Worm (Caenorhabditis elegans) whole organism, L4 larva: ENCODE results near the gene R09E10.1.
A peak's percentile ranks its signal among the peaks of the same experiment; 100 is the strongest.
"Not testable (repeated sequence)": the region's sequence is repeated elsewhere in the genome, so short reads cannot be mapped to it uniquely, and the experiment has no call there.

Experiments
- D1046.2 ChIP-seq: fragments of 200-800 bp; sonication (Bioruptor generic); IDR thresholded peaks from 2 replicates; pipeline ENCODE4 v1.3.6; 2022; ENCODE audit warnings: missing genetic modification characterization, missing compliant biosample characterization
- F26F4.8 ChIP-seq: fragments of 200-800 bp; sonication (Bioruptor generic); conservative IDR thresholded peaks from 2 replicates; pipeline ENCODE4 v1.3.6; 2022; ENCODE audit warnings: missing genetic modification characterization, missing compliant biosample characterization
- F37D6.2 ChIP-seq: sonication (generic microtip); optimal IDR thresholded peaks from 2 replicates; lab custom pipeline; 2016; ENCODE audit warnings: mild to moderate bottlenecking, missing genetic modification characterization, missing compliant biosample characterization
- F49E8.2 ChIP-seq: sonication (generic microtip); optimal IDR thresholded peaks from 2 replicates; lab custom pipeline; 2016; ENCODE audit warnings: missing compliant biosample characterization, mild to moderate bottlenecking, missing genetic modification characterization, borderline replicate concordance
- T26A8.4 ChIP-seq: fragments of 200-800 bp; sonication (Bioruptor generic); IDR thresholded peaks from 2 replicates; pipeline ENCODE4 v1.3.6; 2022; ENCODE audit warnings: missing genetic modification characterization, missing compliant biosample characterization
- Y48G9A.11 ChIP-seq: fragments of 200-800 bp; sonication (Bioruptor generic); IDR thresholded peaks from 2 replicates; pipeline ENCODE4 v1.3.6; 2022; ENCODE audit warnings: missing genetic modification reagents, missing genetic modification characterization, missing compliant biosample characterization
- aly-2 ChIP-seq: sonication (generic microtip); optimal IDR thresholded peaks from 2 replicates; lab custom pipeline; 2018; ENCODE audit warnings: missing biosample characterization, missing genetic modification characterization
- arid-1 ChIP-seq: fragments of 200-800 bp; sonication (Bioruptor generic); conservative IDR thresholded peaks from 2 replicates; pipeline ENCODE4 v1.3.6; 2022; ENCODE audit warnings: missing genetic modification reagents, missing genetic modification characterization, missing compliant biosample characterization
- ceh-28 ChIP-seq: fragments of 150-350 bp; optimal IDR thresholded peaks from 2 replicates; lab custom pipeline; 2014; ENCODE audit warnings: missing biosample characterization, missing genetic modification reagents, missing genetic modification characterization
- ceh-44 ChIP-seq: fragments of 200-800 bp; sonication (Bioruptor generic); IDR thresholded peaks from 2 replicates; pipeline ENCODE4 v1.3.6; 2022; ENCODE audit warnings: missing genetic modification reagents, missing genetic modification characterization, missing compliant biosample characterization
- ceh-62 ChIP-seq: sonication (generic microtip); optimal IDR thresholded peaks from 2 replicates; lab custom pipeline; 2017; ENCODE audit warnings: missing biosample characterization, missing genetic modification characterization
- ceh-82 ChIP-seq: sonication (generic microtip); optimal IDR thresholded peaks from 2 replicates; lab custom pipeline; 2017; ENCODE audit warnings: missing biosample characterization, missing genetic modification characterization
- ces-1 ChIP-seq: fragments of 150-350 bp; sonication (generic microtip); optimal IDR thresholded peaks from 4 replicates; lab custom pipeline; 2014; ENCODE audit warnings: missing biosample characterization, missing genetic modification reagents, missing genetic modification characterization
- cey-2 ChIP-seq: sonication (generic microtip); optimal IDR thresholded peaks from 3 replicates; lab custom pipeline; 2017; ENCODE audit warnings: missing genetic modification characterization, mild to moderate bottlenecking, missing compliant biosample characterization, antibody characterized with exemption, borderline replicate concordance; ENCODE audit not compliant: insufficient read depth
- ctbp-1 ChIP-seq: fragments of 200-800 bp; sonication (Bioruptor generic); IDR thresholded peaks from 2 replicates; pipeline ENCODE4 v1.3.6; 2022; ENCODE audit warnings: missing genetic modification reagents, missing genetic modification characterization, missing compliant biosample characterization
- daf-19 ChIP-seq: fragments of 200-800 bp; sonication (Bioruptor generic); conservative IDR thresholded peaks from 2 replicates; pipeline ENCODE4 v1.3.6; 2022; ENCODE audit warnings: missing genetic modification characterization, missing compliant biosample characterization
- dmd-8 ChIP-seq: fragments of 200-800 bp; sonication (Bioruptor generic); IDR thresholded peaks from 2 replicates; pipeline ENCODE4 v1.3.6; 2022; ENCODE audit warnings: missing genetic modification characterization, missing compliant biosample characterization
- egl-43 ChIP-seq: fragments of 200-800 bp; sonication (Bioruptor generic); IDR thresholded peaks from 2 replicates; pipeline ENCODE4 v1.3.6; 2022; ENCODE audit warnings: missing genetic modification reagents, missing genetic modification characterization, missing compliant biosample characterization
- fos-1 ChIP-seq: fragments of 150-350 bp; optimal IDR thresholded peaks from 2 replicates; lab custom pipeline; 2014; ENCODE audit warnings: missing biosample characterization, missing genetic modification characterization
- hlh-30 ChIP-seq: sonication (generic microtip); optimal IDR thresholded peaks from 2 replicates; lab custom pipeline; 2017; ENCODE audit warnings: antibody characterized with exemption, mild to moderate bottlenecking, missing genetic modification characterization, missing compliant biosample characterization; ENCODE audit not compliant: insufficient read depth
- hmg-1.1 ChIP-seq: fragments of 200-800 bp; sonication (Bioruptor generic); IDR thresholded peaks from 2 replicates; pipeline ENCODE4 v1.3.6; 2022; ENCODE audit warnings: missing genetic modification reagents, missing genetic modification characterization, missing compliant biosample characterization
- lim-7 ChIP-seq: fragments of 200-800 bp; sonication (Bioruptor generic); IDR thresholded peaks from 2 replicates; pipeline ENCODE4 v1.3.6; 2022; ENCODE audit warnings: missing genetic modification characterization, missing compliant biosample characterization
- lin-29 ChIP-seq: fragments of 200-800 bp; sonication (Bioruptor generic); IDR thresholded peaks from 2 replicates; pipeline ENCODE4 v1.3.6; 2022; ENCODE audit warnings: missing genetic modification reagents, missing genetic modification characterization, missing compliant biosample characterization
- lin-38 ChIP-seq: fragments of 200-800 bp; sonication (Bioruptor generic); IDR thresholded peaks from 2 replicates; pipeline ENCODE4 v1.3.6; 2022; ENCODE audit warnings: missing genetic modification reagents, missing genetic modification characterization, missing compliant biosample characterization
- mdt-29 ChIP-seq: fragments of 200-800 bp; sonication (Bioruptor generic); IDR thresholded peaks from 2 replicates; pipeline ENCODE4 v1.3.6; 2022; ENCODE audit warnings: missing genetic modification reagents, missing genetic modification characterization, missing compliant biosample characterization
- mxl-3 ChIP-seq: fragments of 200-800 bp; sonication (Bioruptor generic); optimal IDR thresholded peaks from 2 replicates; lab custom pipeline; 2018; ENCODE audit warnings: mild to moderate bottlenecking, missing genetic modification characterization, missing compliant biosample characterization
- nhr-25 ChIP-seq: sonication (generic microtip); optimal IDR thresholded peaks from 2 replicates; lab custom pipeline; 2017; ENCODE audit warnings: missing genetic modification characterization, mild to moderate bottlenecking, missing compliant biosample characterization, antibody characterized with exemption, moderate library complexity, borderline replicate concordance; ENCODE audit not compliant: insufficient read depth
- nhr-41 ChIP-seq: fragments of 200-800 bp; sonication (Bioruptor generic); IDR thresholded peaks from 2 replicates; pipeline ENCODE4 v1.3.6; 2022; ENCODE audit warnings: missing genetic modification reagents, missing genetic modification characterization, missing compliant biosample characterization
- nhr-6 ChIP-seq: fragments of 150-350 bp; optimal IDR thresholded peaks from 2 replicates; lab custom pipeline; 2014; ENCODE audit warnings: missing biosample characterization, missing genetic modification characterization
- pha-4 ChIP-seq, 2 experiments: fragments of 150-350 bp in 1 of 2; fragments of 200-800 bp in 1 of 2; sonication (Bioruptor generic) in 1 of 2; IDR thresholded peaks in 1 of 2; optimal IDR thresholded peaks in 1 of 2; 2 replicates each; pipeline versions ENCODE4 v1.3.6 to Lab custom; 2014 to 2022; ENCODE audit warnings: missing genetic modification characterization in 2 of 2, missing genetic modification reagents in 2 of 2, missing biosample characterization in 1 of 2, missing compliant biosample characterization in 1 of 2
- php-3 ChIP-seq: fragments of 200-800 bp; sonication (Bioruptor generic); IDR thresholded peaks from 2 replicates; pipeline ENCODE4 v1.3.6; 2022; ENCODE audit warnings: missing genetic modification reagents, missing genetic modification characterization, missing compliant biosample characterization
- pqm-1 ChIP-seq: sonication (generic microtip); optimal IDR thresholded peaks from 2 replicates; lab custom pipeline; 2017; ENCODE audit warnings: missing biosample characterization, missing genetic modification characterization
- set-16 ChIP-seq: fragments of 200-800 bp; sonication (Bioruptor generic); IDR thresholded peaks from 2 replicates; pipeline ENCODE4 v1.3.6; 2022; ENCODE audit warnings: missing genetic modification reagents, missing genetic modification characterization, missing compliant biosample characterization
- skn-1 ChIP-seq: fragments of 150-350 bp; optimal IDR thresholded peaks from 2 replicates; lab custom pipeline; 2014; ENCODE audit warnings: missing biosample characterization, missing genetic modification characterization
- snpc-1.2 ChIP-seq: fragments of 200-800 bp; sonication (Bioruptor generic); IDR thresholded peaks from 2 replicates; pipeline ENCODE4 v1.3.6; 2022; ENCODE audit warnings: missing genetic modification reagents, missing genetic modification characterization, missing compliant biosample characterization
- unc-62 ChIP-seq, 3 experiments: fragments of 150-350 bp in 1 of 3; sonication (generic microtip); optimal IDR thresholded peaks in 2 of 3; peaks in 1 of 3; 1 replicate in 1 of 3; 2 replicates in 2 of 3; lab custom pipeline; 2014 to 2017; ENCODE audit warnings: missing biosample characterization in 3 of 3, missing genetic modification characterization in 3 of 3, missing genetic modification reagents in 3 of 3, missing genotype in 1 of 3
- vab-7 ChIP-seq: fragments of 200-800 bp; sonication (Bioruptor generic); IDR thresholded peaks from 2 replicates; pipeline ENCODE4 v1.3.6; 2022; ENCODE audit warnings: missing genetic modification reagents, missing genetic modification characterization, missing compliant biosample characterization
- ztf-11 ChIP-seq: fragments of 150-350 bp; optimal IDR thresholded peaks from 2 replicates; lab custom pipeline; 2014; ENCODE audit warnings: missing biosample characterization, missing genetic modification characterization
- ztf-7 ChIP-seq: fragments of 150-350 bp; optimal IDR thresholded peaks from 2 replicates; lab custom pipeline; 2014; ENCODE audit warnings: missing biosample characterization, missing genetic modification characterization

Gene R09E10.1

DNA sequence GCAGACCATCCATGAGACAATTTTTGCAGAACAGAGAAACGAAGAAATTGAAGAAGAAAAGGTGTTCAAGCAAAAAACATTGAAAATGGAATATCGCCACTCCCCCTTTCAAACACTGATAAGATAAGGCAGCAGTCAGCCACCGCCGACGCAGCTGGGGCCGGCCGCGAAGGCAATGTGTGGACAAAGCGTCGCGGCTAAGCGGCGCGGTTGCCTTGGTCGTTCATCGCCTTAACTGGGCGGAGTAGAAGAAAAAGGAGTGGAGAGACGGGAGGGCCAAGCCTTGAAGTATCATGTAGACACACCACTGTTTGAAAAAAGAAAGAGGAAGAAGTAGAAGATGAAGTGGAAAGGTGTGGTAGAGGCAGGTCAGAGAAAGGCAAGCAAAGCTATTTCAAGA is 8.4 kb upstream of the R09E10.1 start (continued):
- peak; percentile 37; the same call in 1 of the 2 replicates for TF ChIP-seq egl-43 (GFP tag; lab: Robert Waterston, UW)
- TF ChIP-seq ztf-7 (tag; lab: Kevin White, UChicago) = no peak
- TF ChIP-seq cey-2 (tag; lab: Kevin White, UChicago) = no peak
- no peak for TF ChIP-seq skn-1
- peak; percentile 50; the same call in 1 of the 2 replicates for TF ChIP-seq hmg-1.1 (GFP tag; lab: Robert Waterston, UW)
- no peak for TF ChIP-seq nhr-25 (tag; lab: Kevin White, UChicago)
- no peak for TF ChIP-seq F37D6.2 (tag; lab: Kevin White, UChicago)
- TF ChIP-seq fos-1 (tag; lab: Kevin White, UChicago) = no peak

- peak; percentile 88 for TF ChIP-seq snpc-1.2 (GFP tag; lab: Robert Waterston, UW)
- peak; percentile 54; the same call in 1 of the 2 replicates for TF ChIP-seq mdt-29 (GFP tag; lab: Robert Waterston, UW)
- TF ChIP-seq lin-29 (GFP tag; lab: Robert Waterston, UW) = 0 out of 2 replicates have a peak, but pooled peaks have one; percentile 12
- TF ChIP-seq set-16 (GFP tag; lab: Robert Waterston, UW) = peak; percentile 56
- peak; percentile 48; the same call in 1 of the 2 replicates for TF ChIP-seq php-3 (GFP tag; lab: Robert Waterston, UW)
- peak; percentile 54 for TF ChIP-seq pha-4 (GFP tag; IDR thresholded peaks at IDR 0.05; lab: Robert Waterston, UW)
- TF ChIP-seq pha-4 (tag; optimal IDR thresholded peaks at IDR 0.05; lab: Kevin White, UChicago) = not testable (repeated sequence)
- TF ChIP-seq ctbp-1 = peak; percentile 50; the same call in 1 of the 2 replicates
- TF ChIP-seq D1046.2 (GFP tag; lab: Robert Waterston, UW) = 0 out of 2 replicates have a peak, but pooled peaks have one; percentile 62
- TF ChIP-seq F26F4.8 (GFP tag; lab: Robert Waterston, UW) = peak; percentile 54; the same call in 1 of the 2 replicates
- TF ChIP-seq hmg-1.1 (GFP tag; lab: Robert Waterston, UW) = 0 out of 2 replicates have a peak, but pooled peaks have one; percentile 17
- peak; percentile 61 for TF ChIP-seq vab-7 (GFP tag; lab: Robert Waterston, UW)
- 0 out of 2 replicates have a peak, but pooled peaks have one; percentile 50 for TF ChIP-seq arid-1 (GFP tag; lab: Robert Waterston, UW)
- TF ChIP-seq lim-7 = peak; percentile 61; the same call in 1 of the 2 replicates
- TF ChIP-seq lin-38 (GFP tag; lab: Robert Waterston, UW) = peak; percentile 35; the same call in 1 of the 2 replicates
- peak; percentile 68; the same call in 1 of the 2 replicates for TF ChIP-seq dmd-8 (GFP tag; lab: Robert Waterston, UW)
- peak; percentile 83 for TF ChIP-seq egl-43 (GFP tag; lab: Robert Waterston, UW)
- peak; percentile 50; the same call in 1 of the 2 replicates for TF ChIP-seq Y48G9A.11 (GFP tag; lab: Robert Waterston, UW)
Measured at ce11 chrIV:10323368-10323767, 818 bp upstream of the R09E10.1 start.

- TF ChIP-seq pqm-1 (no peak), unc-62 (GFP tag; optimal IDR thresholded peaks at IDR 0.05 in 1 of 2; lab: Kevin White, UChicago) (peak in 1 of 2 experiments; percentile 38), unc-62 (tag; optimal IDR thresholded peaks at IDR 0.05; lab: Kevin White, UChicago) (no peak)
Measured at ce11 chrIV:10318199-10318598, 4.4 kb downstream of the R09E10.1 start, which contains the start of gene R09E10.2. R09E10.2 (minus strand) TSS chrIV:10318299.

ce11 chrIV:10313565-10313964 is 9.0 kb downstream of the R09E10.1 start, which contains the start of gene acs-18:
acs-18 (minus strand) TSS chrIV:10313665.
- TF ChIP-seq daf-19 (GFP tag; lab: Robert Waterston, UW) (no peak), ztf-11 (tag; lab: Kevin White, UChicago) (no peak), D1046.2 (GFP tag; lab: Robert Waterston, UW) (no peak), ceh-62 (tag; lab: Kevin White, UChicago) (no peak), ceh-28 (no peak)

ce11 chrIV:10311115-10311514 is 11.4 kb downstream of the R09E10.1 start:
- TF ChIP-seq ceh-82 (tag; lab: Kevin White, UChicago) (no peak), snpc-1.2 (GFP tag; lab: Robert Waterston, UW) (peak; percentile 84), hlh-30 (no peak), F26F4.8 (GFP tag; lab: Robert Waterston, UW) (0 out of 2 replicates have a peak, but pooled peaks have one; percentile 52), ceh-44 (GFP tag; lab: Robert Waterston, UW) (peak; percentile 39; the same call in 1 of the 2 replicates), nhr-6 (tag; lab: Kevin White, UChicago) (no peak), aly-2 (tag; lab: Kevin White, UChicago) (no peak), ces-1 (no peak), nhr-41 (GFP tag; lab: Robert Waterston, UW) (0 out of 2 replicates have a peak, but pooled peaks have one; percentile 15), T26A8.4 (peak; percentile 24; the same call in 1 of the 2 replicates), lim-7 (peak; percentile 75), mxl-3 (GFP tag; lab: Kevin White, UChicago) (no peak), F49E8.2 (no peak)
